Fruit fly (Drosophila melanogaster): Measurements from ENCODE around the gene REG.

REG gene

DNA sequence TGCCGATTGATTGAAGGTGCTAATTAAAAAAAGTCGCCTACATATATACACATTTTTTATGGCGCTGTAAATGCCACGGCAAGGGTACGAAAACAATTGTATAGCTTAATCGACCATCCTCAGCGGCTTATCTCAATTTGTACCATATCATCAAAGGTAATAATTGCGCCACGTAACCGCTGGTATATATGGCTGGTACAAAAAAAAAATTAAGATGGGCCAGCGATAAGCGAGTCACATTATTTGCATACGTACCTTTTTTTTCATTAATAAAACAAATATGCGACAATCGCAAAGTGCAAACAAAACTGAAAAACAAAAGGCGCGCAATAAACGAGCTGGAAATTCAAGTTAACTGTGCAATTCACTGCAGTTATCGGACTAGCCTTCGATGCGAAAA lies 42.3 kb downstream of the REG start (continued):
- TF ChIP-seq dac (GFP tag; optimal IDR thresholded peaks at IDR 0.05) (no peak), CG8119 (GFP tag; IDR thresholded peaks at IDR 0.05) (no peak)

DNA sequence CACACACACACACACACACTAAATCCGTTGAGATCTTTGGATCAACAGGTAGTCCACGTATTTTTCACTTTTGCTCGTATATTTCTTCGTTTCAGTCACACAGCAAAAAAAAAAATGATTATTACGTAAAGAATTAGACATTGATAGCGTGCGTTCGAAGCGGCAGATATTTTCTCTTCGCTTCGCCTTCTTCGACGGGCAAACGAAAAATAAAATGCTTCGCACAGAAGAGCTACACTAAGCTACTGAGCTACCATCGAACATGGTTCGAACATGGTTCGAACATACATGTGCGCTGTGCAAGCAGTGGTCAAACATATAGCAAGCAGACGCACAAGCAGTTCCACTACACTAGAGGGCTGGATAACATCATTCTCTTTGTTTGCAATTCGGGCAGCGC lies 44.8 kb downstream of the REG start:
- no peak for TF ChIP-seq fd85E (GFP tag; optimal IDR thresholded peaks at IDR 0.05)
- no peak for TF ChIP-seq Sox15 (GFP tag; optimal IDR thresholded peaks at IDR 0.05)
- TF ChIP-seq CG8319 (GFP tag; optimal IDR thresholded peaks at IDR 0.05), result no peak
- TF ChIP-seq CG6276 (GFP tag; optimal IDR thresholded peaks at IDR 0.05), result no peak
- no peak for TF ChIP-seq CG8632 (GFP tag; optimal IDR thresholded peaks at IDR 0.05)
- peak; percentile 1 for TF ChIP-seq Eip75B (GFP tag; optimal IDR thresholded peaks at IDR 0.05)
- TF ChIP-seq Sox14 (GFP tag; optimal IDR thresholded peaks at IDR 0.05), result peak; percentile 84
- peak; percentile 31 to 43 for TF ChIP-seq ss (GFP tag; optimal IDR thresholded peaks at IDR 0.05)
- TF ChIP-seq CG7368 (GFP tag; optimal IDR thresholded peaks at IDR 0.05), result no peak
- no peak for TF ChIP-seq Ets21C (GFP tag; optimal IDR thresholded peaks at IDR 0.05)
- TF ChIP-seq CG4318 (GFP tag; optimal IDR thresholded peaks at IDR 0.05), result no peak
- no peak for TF ChIP-seq CG16779 (tag; optimal IDR thresholded peaks at IDR 0.05)
- TF ChIP-seq CG3032 (tag; optimal IDR thresholded peaks at IDR 0.05), result peak; percentile 11
- TF ChIP-seq acj6 (GFP tag; optimal IDR thresholded peaks at IDR 0.05), result no peak
- no peak for TF ChIP-seq esn (GFP tag; optimal IDR thresholded peaks at IDR 0.05)
- peak; percentile 78 for TF ChIP-seq Eip78C (GFP tag)
- TF ChIP-seq eg (GFP tag; IDR thresholded peaks at IDR 0.05), result 0 out of 3 replicates have a peak, but pooled peaks have one; percentile 7
- no peak for TF ChIP-seq Lpt (GFP tag; optimal IDR thresholded peaks at IDR 0.05)
- TF ChIP-seq dac (GFP tag; optimal IDR thresholded peaks at IDR 0.05), result no peak
- TF ChIP-seq CG11294 (GFP tag; IDR thresholded peaks at IDR 0.05), result no peak
- TF ChIP-seq vri (GFP tag; optimal IDR thresholded peaks at IDR 0.05), result peak; percentile 84
- TF ChIP-seq fd59A (GFP tag; optimal IDR thresholded peaks at IDR 0.05), result no peak
- no peak for TF ChIP-seq CG6792 (GFP tag; optimal IDR thresholded peaks at IDR 0.05)
- TF ChIP-seq Eip93F (GFP tag; optimal IDR thresholded peaks at IDR 0.05), result no peak
- TF ChIP-seq Smox (GFP tag; optimal IDR thresholded peaks at IDR 0.05), result no peak
- no peak for TF ChIP-seq CG11902 (GFP tag; optimal IDR thresholded peaks at IDR 0.05)
- peak; percentile 60 for TF ChIP-seq fkh (GFP tag; optimal IDR thresholded peaks at IDR 0.05)
- TF ChIP-seq topi (GFP tag; optimal IDR thresholded peaks at IDR 0.05), result no peak
- no peak for TF ChIP-seq Gug (GFP tag; IDR thresholded peaks at IDR 0.05)
- no peak for TF ChIP-seq CG32006 (GFP tag; optimal IDR thresholded peaks at IDR 0.05)
- no peak for TF ChIP-seq OdsH (GFP tag; optimal IDR thresholded peaks at IDR 0.05)
- TF ChIP-seq Met (GFP tag; optimal IDR thresholded peaks at IDR 0.05), result no peak
- TF ChIP-seq net (GFP tag; optimal IDR thresholded peaks at IDR 0.05), result no peak
- TF ChIP-seq achi (GFP tag; optimal IDR thresholded peaks at IDR 0.05), result no peak
- no peak for TF ChIP-seq Blimp-1 (GFP tag; optimal IDR thresholded peaks at IDR 0.05)
- TF ChIP-seq CG6163 (GFP tag; IDR thresholded peaks at IDR 0.05), result peak; percentile 12; the same call in 1 of the 3 replicates
- no peak for TF ChIP-seq CG9139 (GFP tag; optimal IDR thresholded peaks at IDR 0.05)
- TF ChIP-seq cyc (GFP tag; optimal IDR thresholded peaks at IDR 0.05), result no peak
- peak; percentile 31; the same call in 1 of the 2 replicates for TF ChIP-seq CG15336 (GFP tag; IDR thresholded peaks at IDR 0.05)
- TF ChIP-seq CG3919 (GFP tag; optimal IDR thresholded peaks at IDR 0.05), result no peak
- peak; percentile 36 for TF ChIP-seq dsx (GFP tag; optimal IDR thresholded peaks at IDR 0.05; ENCODE audit: poor library complexity, severe bottlenecking)
- TF ChIP-seq CG31627 (GFP tag; optimal IDR thresholded peaks at IDR 0.05), result no peak
- TF ChIP-seq CG6808 (GFP tag; optimal IDR thresholded peaks at IDR 0.05), result no peak
- TF ChIP-seq CG11762 (GFP tag; optimal IDR thresholded peaks at IDR 0.05; ENCODE audit: insufficient read depth), result no peak
